Fruit fly (Drosophila melanogaster) whole organism, embryonic: ENCODE measurements around the gene CG43273.
A peak's percentile ranks its signal among the peaks of the same experiment; 100 is the strongest.

Experiments used
- CG10267 ChIP-seq: fragments of 200-800 bp; sonication (Bioruptor generic); optimal IDR thresholded peaks from 2 replicates; lab custom pipeline; 2018; ENCODE audit warnings: missing biosample characterization, mild to moderate bottlenecking, missing genetic modification characterization, moderate library complexity
- CG10431 ChIP-seq: fragments of 200-800 bp; sonication (Bioruptor generic); optimal IDR thresholded peaks from 3 replicates; lab custom pipeline; 2018; ENCODE audit warnings: missing biosample characterization, mild to moderate bottlenecking, missing genetic modification characterization
- CG10543 ChIP-seq: fragments of 200-800 bp; sonication (Bioruptor generic); optimal IDR thresholded peaks from 3 replicates; lab custom pipeline; 2017; ENCODE audit warnings: missing biosample characterization, mild to moderate bottlenecking, missing genetic modification characterization, moderate library complexity
- CG11504 ChIP-seq: fragments of 200-800 bp; sonication (Bioruptor generic); optimal IDR thresholded peaks from 3 replicates; lab custom pipeline; 2019; ENCODE audit warnings: missing biosample characterization, mild to moderate bottlenecking, missing genetic modification characterization, moderate library complexity
- CG12942 ChIP-seq: fragments of 200-800 bp; sonication (Bioruptor generic); optimal IDR thresholded peaks from 3 replicates; lab custom pipeline; 2016; ENCODE audit warnings: missing biosample characterization, missing genetic modification characterization
- CG13296 ChIP-seq: fragments of 200-800 bp; sonication (Bioruptor generic); optimal IDR thresholded peaks from 3 replicates; lab custom pipeline; 2018; ENCODE audit warnings: missing biosample characterization, mild to moderate bottlenecking, missing genetic modification characterization
- CG15073 ChIP-seq: fragments of 200-800 bp; sonication (Bioruptor generic); optimal IDR thresholded peaks from 2 replicates; lab custom pipeline; 2016; ENCODE audit warnings: missing biosample characterization, missing genetic modification characterization
- CG1529 ChIP-seq: fragments of 200-800 bp; sonication (Bioruptor generic); optimal IDR thresholded peaks from 3 replicates; lab custom pipeline; 2018; ENCODE audit warnings: missing biosample characterization, missing genetic modification characterization
- CG1602 ChIP-seq: fragments of 200-800 bp; sonication (Bioruptor generic); optimal IDR thresholded peaks from 3 replicates; lab custom pipeline; 2016; ENCODE audit warnings: missing biosample characterization, missing genetic modification characterization
- CG1603 ChIP-seq: fragments of 200-800 bp; sonication (Bioruptor generic); optimal IDR thresholded peaks from 2 replicates; lab custom pipeline; 2019; ENCODE audit warnings: missing biosample characterization, mild to moderate bottlenecking, missing genetic modification characterization, moderate library complexity
- CG17186 ChIP-seq: fragments of 200-800 bp; sonication (Bioruptor generic); optimal IDR thresholded peaks from 3 replicates; lab custom pipeline; 2017; ENCODE audit warnings: missing biosample characterization, missing genetic modification reagents, missing genetic modification characterization
- CG17612 ChIP-seq: fragments of 200-800 bp; sonication (Bioruptor generic); IDR thresholded peaks from 2 replicates; pipeline ENCODE4 v1.3.6; 2022; ENCODE audit warnings: missing biosample characterization, missing genetic modification characterization
- CG30431 ChIP-seq: fragments of 200-800 bp; sonication (Bioruptor generic); optimal IDR thresholded peaks from 2 replicates; lab custom pipeline; 2017; ENCODE audit warnings: missing biosample characterization, missing genetic modification characterization
- CG3065 ChIP-seq: fragments of 200-800 bp; sonication (Bioruptor generic); optimal IDR thresholded peaks from 2 replicates; lab custom pipeline; 2016; ENCODE audit warnings: missing biosample characterization, missing genetic modification characterization
- CG34376 ChIP-seq: fragments of 200-800 bp; sonication (Bioruptor generic); optimal IDR thresholded peaks from 2 replicates; lab custom pipeline; 2018; ENCODE audit warnings: missing biosample characterization, mild to moderate bottlenecking, missing genetic modification characterization
- CG6175 ChIP-seq: fragments of 200-800 bp; sonication (Bioruptor generic); IDR thresholded peaks from 3 replicates; pipeline ENCODE4 v1.3.6; 2022; ENCODE audit warnings: missing biosample characterization, missing genetic modification characterization
- CG7357 ChIP-seq: fragments of 200-800 bp; sonication (Bioruptor generic); IDR thresholded peaks from 3 replicates; pipeline ENCODE4 v1.3.6; 2022; ENCODE audit warnings: missing biosample characterization, missing genetic modification characterization
- CG8089 ChIP-seq: fragments of 200-800 bp; sonication (Bioruptor generic); optimal IDR thresholded peaks from 3 replicates; lab custom pipeline; 2016; ENCODE audit warnings: missing biosample characterization, missing genetic modification characterization
- CG8765 ChIP-seq: fragments of 200-800 bp; sonication (Bioruptor generic); IDR thresholded peaks from 2 replicates; pipeline ENCODE4 v1.3.6; 2022; ENCODE audit warnings: missing biosample characterization, missing genetic modification characterization
- Drgx ChIP-seq: fragments of 200-800 bp; sonication (Bioruptor generic); IDR thresholded peaks from 2 replicates; pipeline ENCODE4 v1.3.6; 2022; ENCODE audit warnings: missing biosample characterization, missing genetic modification characterization
- Eip74EF ChIP-seq, 2 experiments: fragments of 200-800 bp in 1 of 2; fragments of >200 bp in 1 of 2; sonication (Bioruptor generic) in 1 of 2; optimal IDR thresholded peaks; 2 replicates each; lab custom pipeline; 2017 to 2019; ENCODE audit warnings: missing biosample characterization in 2 of 2, missing genetic modification characterization in 2 of 2, mild to moderate bottlenecking in 1 of 2, moderate library complexity in 1 of 2
- Ets65A ChIP-seq: fragments of 200-800 bp; sonication (Bioruptor generic); peaks from one replicate; lab custom pipeline; 2016; ENCODE audit warnings: missing biosample characterization, missing genetic modification characterization
- Ets97D ChIP-seq: fragments of 200-800 bp; sonication (Bioruptor generic); optimal IDR thresholded peaks from 3 replicates; lab custom pipeline; 2016; ENCODE audit warnings: missing biosample characterization, missing genetic modification characterization
- Fer2 ChIP-seq: fragments of 200-800 bp; sonication (Bioruptor generic); optimal IDR thresholded peaks from 2 replicates; lab custom pipeline; 2018; ENCODE audit warnings: missing biosample characterization, mild to moderate bottlenecking, missing genetic modification characterization, moderate library complexity
- Hand ChIP-seq: fragments of 200-800 bp; sonication (Bioruptor generic); optimal IDR thresholded peaks from 2 replicates; lab custom pipeline; 2017; ENCODE audit warnings: mild to moderate bottlenecking, missing biosample characterization, missing genetic modification reagents, missing genetic modification characterization
- Jarid2 ChIP-seq: fragments of 200-800 bp; sonication (Bioruptor generic); optimal IDR thresholded peaks from 3 replicates; lab custom pipeline; 2017; ENCODE audit warnings: mild to moderate bottlenecking, missing biosample characterization, missing genetic modification reagents, missing genetic modification characterization
- NC2β ChIP-seq: fragments of 200-800 bp; sonication (Bioruptor generic); optimal IDR thresholded peaks from 2 replicates; lab custom pipeline; 2016; ENCODE audit warnings: missing biosample characterization, missing genetic modification characterization
- Oaz ChIP-seq: fragments of 200-800 bp; sonication (Bioruptor generic); IDR thresholded peaks from 2 replicates; pipeline ENCODE4 v1.3.6; 2022; ENCODE audit warnings: missing biosample characterization, missing genetic modification characterization
- Ptx1 ChIP-seq: fragments of 200-800 bp; sonication (Bioruptor generic); IDR thresholded peaks from 2 replicates; pipeline ENCODE4 v1.3.6; 2022; ENCODE audit warnings: missing biosample characterization, missing genetic modification characterization
- Tbp ChIP-seq: fragments of >200 bp; optimal IDR thresholded peaks from 2 replicates; lab custom pipeline; 2018; ENCODE audit warnings: missing biosample characterization, missing genetic modification characterization
- abd-A ChIP-seq: fragments of 200-800 bp; sonication (Bioruptor generic); optimal IDR thresholded peaks from 3 replicates; lab custom pipeline; 2019; ENCODE audit warnings: missing biosample characterization, mild to moderate bottlenecking, missing genetic modification characterization, moderate library complexity
- chm ChIP-seq: fragments of 200-800 bp; sonication (Bioruptor generic); IDR thresholded peaks from 2 replicates; pipeline ENCODE4 v1.3.6; 2022; ENCODE audit warnings: missing biosample characterization, missing genetic modification characterization
- crc ChIP-seq: fragments of 200-800 bp; sonication (Bioruptor generic); optimal IDR thresholded peaks from 2 replicates; lab custom pipeline; 2016; ENCODE audit warnings: missing biosample characterization, missing genetic modification characterization
- cwo ChIP-seq: fragments of 200-800 bp; sonication (Bioruptor generic); optimal IDR thresholded peaks from 3 replicates; lab custom pipeline; 2017; ENCODE audit warnings: missing biosample characterization, missing genetic modification characterization, mild to moderate bottlenecking, moderate library complexity, missing genetic modification reagents
- emc ChIP-seq: fragments of 200-800 bp; sonication (Bioruptor generic); optimal IDR thresholded peaks from 2 replicates; lab custom pipeline; 2016; ENCODE audit warnings: missing biosample characterization, missing genetic modification characterization
- ems ChIP-seq: fragments of 200-800 bp; sonication (Bioruptor generic); optimal IDR thresholded peaks from 3 replicates; lab custom pipeline; 2016; ENCODE audit warnings: missing biosample characterization, missing genetic modification characterization
- ftz-f1 ChIP-seq: fragments of 200-800 bp; sonication (Bioruptor generic); optimal IDR thresholded peaks from 2 replicates; lab custom pipeline; 2016; ENCODE audit warnings: missing biosample characterization, missing genetic modification characterization
- gfzf ChIP-seq: fragments of 200-800 bp; sonication (Bioruptor generic); optimal IDR thresholded peaks from 2 replicates; lab custom pipeline; 2016; ENCODE audit warnings: missing biosample characterization, mild to moderate bottlenecking, missing genetic modification characterization, moderate library complexity
- hkb ChIP-seq, 2 experiments: fragments of 200-800 bp in 1 of 2; fragments of >200 bp in 1 of 2; sonication (Bioruptor generic) in 1 of 2; IDR thresholded peaks in 1 of 2; optimal IDR thresholded peaks in 1 of 2; 2 replicates each; pipeline versions ENCODE4 v1.3.6 to Lab custom; 2017 to 2022; ENCODE audit warnings: missing biosample characterization in 1 of 2, missing genetic modification characterization in 1 of 2
- inv ChIP-seq: fragments of 200-800 bp; sonication (Bioruptor generic); IDR thresholded peaks from 2 replicates; pipeline ENCODE4 v1.3.6; 2022; ENCODE audit warnings: missing biosample characterization, missing genetic modification characterization; ENCODE audit not compliant: partially characterized antibody
- oc ChIP-seq: fragments of 200-800 bp; sonication (Bioruptor generic); optimal IDR thresholded peaks from 2 replicates; lab custom pipeline; 2018; ENCODE audit warnings: missing biosample characterization, mild to moderate bottlenecking, missing genetic modification characterization, moderate library complexity
- odd ChIP-seq: fragments of 200-800 bp; sonication (Bioruptor generic); optimal IDR thresholded peaks from 2 replicates; lab custom pipeline; 2017; ENCODE audit warnings: missing biosample characterization, mild to moderate bottlenecking, missing genetic modification characterization
- rib ChIP-seq: fragments of 200-800 bp; sonication (Bioruptor generic); IDR thresholded peaks from 2 replicates; pipeline ENCODE4 v1.3.6; 2022; ENCODE audit warnings: missing biosample characterization, missing genetic modification characterization
- sens ChIP-seq: fragments of 200-800 bp; sonication (Bioruptor generic); peaks from one replicate; lab custom pipeline; 2016; ENCODE audit warnings: missing biosample characterization, missing genetic modification characterization
- sisA ChIP-seq: fragments of 200-800 bp; sonication (Bioruptor generic); IDR thresholded peaks from 2 replicates; pipeline ENCODE4 v1.3.6; 2022; ENCODE audit warnings: missing biosample characterization, missing genetic modification characterization
- slbo ChIP-seq: fragments of 200-800 bp; sonication (Bioruptor generic); IDR thresholded peaks from 2 replicates; pipeline ENCODE4 v1.3.6; 2022; ENCODE audit warnings: missing biosample characterization, missing genetic modification characterization
- sqz ChIP-seq: fragments of 200-800 bp; sonication (Bioruptor generic); optimal IDR thresholded peaks from 3 replicates; lab custom pipeline; 2018; ENCODE audit warnings: missing biosample characterization, mild to moderate bottlenecking, missing genetic modification characterization
- stwl ChIP-seq: fragments of 200-800 bp; sonication (Bioruptor generic); optimal IDR thresholded peaks from 3 replicates; lab custom pipeline; 2018; ENCODE audit warnings: missing biosample characterization, mild to moderate bottlenecking, missing genetic modification characterization, moderate library complexity
- trh ChIP-seq: fragments of 200-800 bp; sonication (Bioruptor generic); optimal IDR thresholded peaks from 2 replicates; lab custom pipeline; 2016; ENCODE audit warnings: missing biosample characterization, missing genetic modification characterization
- ttk ChIP-seq: fragments of 200-800 bp; sonication (Bioruptor generic); IDR thresholded peaks from 2 replicates; pipeline ENCODE4 v2.1.2; 2022; ENCODE audit warnings: missing biosample characterization, missing genetic modification characterization
- vvl ChIP-seq: fragments of 200-800 bp; sonication (Bioruptor generic); IDR thresholded peaks from 2 replicates; pipeline ENCODE4 v1.3.6; 2022; ENCODE audit warnings: missing biosample characterization, missing genetic modification characterization
- wdn ChIP-seq: fragments of 200-800 bp; sonication (Bioruptor generic); IDR thresholded peaks from 2 replicates; pipeline ENCODE4 v1.3.6; 2022; ENCODE audit warnings: missing biosample characterization, missing genetic modification characterization

The CG43273 gene

DNA sequence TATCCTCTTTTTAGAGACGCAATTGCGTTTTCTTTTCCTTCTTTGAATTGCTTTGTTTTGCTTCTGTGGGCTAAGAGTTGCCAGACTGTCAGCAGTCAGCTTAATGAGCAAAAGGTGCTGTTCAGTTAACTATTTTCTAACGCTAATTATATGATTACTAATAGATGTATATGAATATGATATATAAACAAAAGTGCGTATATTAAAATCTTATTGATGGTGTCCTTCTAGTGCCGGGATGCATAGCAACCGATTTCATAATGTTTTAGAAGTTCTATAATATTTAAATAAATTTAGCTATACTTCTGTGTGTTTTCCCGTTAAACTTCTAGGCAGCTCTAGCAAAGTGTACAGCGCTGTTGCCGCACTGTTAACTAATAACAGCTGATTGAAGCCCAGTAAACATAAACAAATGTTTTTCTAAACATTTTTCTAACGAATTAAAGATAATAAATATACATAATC is at the start of gene CG43273, which contains the start of gene Kaz (continued):
- TF ChIP-seq hkb (optimal IDR thresholded peaks at IDR 0.05; lab: Kevin White, UChicago), result no peak
- no peak for TF ChIP-seq hkb (GFP tag; IDR thresholded peaks at IDR 0.05; lab: Robert Waterston, UW)
- no peak for TF ChIP-seq odd (GFP tag; lab: Kevin White, UChicago)
- no peak for TF ChIP-seq Hand
- no peak for TF ChIP-seq stwl
- TF ChIP-seq crc (GFP tag; lab: Kevin White, UChicago), result no peak
- peak; percentile 81 for TF ChIP-seq sens
- TF ChIP-seq CG1603, result no peak
- TF ChIP-seq inv (GFP tag; lab: Robert Waterston, UW), result no peak
- TF ChIP-seq CG11504 (tag; lab: Kevin White, UChicago), result no peak
- peak; percentile 76 for TF ChIP-seq oc (tag; lab: Kevin White, UChicago)
- TF ChIP-seq Oaz (GFP tag; lab: Robert Waterston, UW), result no peak
- TF ChIP-seq Drgx (GFP tag; lab: Robert Waterston, UW), result no peak
- TF ChIP-seq CG7357 (GFP tag; lab: Robert Waterston, UW), result no peak
- no peak for TF ChIP-seq Eip74EF (GFP tag; optimal IDR thresholded peaks at IDR 0.05; lab: Kevin White, UChicago)
- TF ChIP-seq CG17186, result peak; percentile 44
- peak; percentile 14 for TF ChIP-seq CG34376 (GFP tag; lab: Kevin White, UChicago)
- TF ChIP-seq CG6175 (GFP tag; lab: Robert Waterston, UW), result no peak
- no peak for TF ChIP-seq CG10431
- no peak for TF ChIP-seq CG17612
- no peak for TF ChIP-seq CG8089 (GFP tag; lab: Kevin White, UChicago)
- peak; percentile 71 for TF ChIP-seq slbo
- TF ChIP-seq ftz-f1 (GFP tag; lab: Kevin White, UChicago), result no peak
- TF ChIP-seq rib, result no peak
- TF ChIP-seq sisA, result peak; percentile 5; the same call in 1 of the 2 replicates
- peak; percentile 39 for TF ChIP-seq Fer2
- TF ChIP-seq Jarid2 (GFP tag; lab: Kevin White, UChicago), result no peak
- peak; percentile 6 for TF ChIP-seq ems (GFP tag; lab: Kevin White, UChicago)
- TF ChIP-seq Ptx1 (GFP tag; lab: Robert Waterston, UW), result peak; percentile 75
- no peak for TF ChIP-seq NC2β (GFP tag; lab: Kevin White, UChicago)
- no peak for TF ChIP-seq emc (GFP tag; lab: Kevin White, UChicago)
- no peak for TF ChIP-seq CG15073 (GFP tag; lab: Kevin White, UChicago)
- peak; percentile 69 for TF ChIP-seq vvl (GFP tag; lab: Robert Waterston, UW)
- peak; percentile 68 for TF ChIP-seq CG10267
- TF ChIP-seq cwo, result no peak
- TF ChIP-seq wdn (GFP tag; lab: Robert Waterston, UW), result 0 out of 2 replicates have a peak, but pooled peaks have one; percentile 19
- TF ChIP-seq Ets65A (GFP tag; lab: Kevin White, UChicago), result peak; percentile 87
- no peak for TF ChIP-seq abd-A (tag; lab: Kevin White, UChicago)
- no peak for TF ChIP-seq CG1529 (GFP tag; lab: Kevin White, UChicago)
- TF ChIP-seq gfzf, result no peak
- TF ChIP-seq CG30431 (GFP tag; lab: Kevin White, UChicago), result no peak
- TF ChIP-seq Ets97D, result no peak
- no peak for TF ChIP-seq trh
- TF ChIP-seq chm, result peak; percentile 19; the same call in 1 of the 2 replicates
- no peak for TF ChIP-seq CG8765 (GFP tag; lab: Robert Waterston, UW)
- TF ChIP-seq CG13296 (GFP tag; lab: Kevin White, UChicago), result no peak
- TF ChIP-seq CG12942 (GFP tag; lab: Kevin White, UChicago), result peak; percentile 40
- no peak for TF ChIP-seq Tbp (GFP tag; lab: Kevin White, UChicago)
- TF ChIP-seq CG1602, result peak; percentile 48
- no peak for TF ChIP-seq CG3065
- TF ChIP-seq sqz (GFP tag; lab: Kevin White, UChicago), result no peak
- TF ChIP-seq ttk, result no peak
- no peak for TF ChIP-seq CG10543 (GFP tag; lab: Kevin White, UChicago)
